Fruit fly (Drosophila melanogaster): Measurements from ENCODE around the gene CG32487.

DNA sequence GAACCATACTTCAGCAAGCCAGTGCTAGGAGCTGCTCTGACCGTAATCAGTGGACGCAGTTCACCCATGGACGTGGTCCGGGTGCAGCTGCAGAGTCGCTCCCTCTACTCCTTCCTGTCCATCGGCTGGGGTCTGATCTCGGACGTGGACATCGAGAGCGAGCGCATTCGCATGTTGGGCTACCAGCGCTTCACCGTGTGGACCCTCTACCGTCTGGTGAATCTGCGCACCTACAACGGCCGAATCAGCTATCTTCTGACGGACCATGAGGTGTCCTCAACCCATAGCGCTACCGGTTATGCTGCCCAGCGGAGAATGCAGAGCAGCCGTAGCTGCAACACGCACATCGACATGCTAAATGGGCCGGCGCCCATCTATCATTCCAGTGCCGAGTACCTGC, 31.6 kb upstream of the CG32487 start:
- TF ChIP-seq cic (GFP tag; optimal IDR thresholded peaks at IDR 0.05) (no peak), Hr96 (GFP tag; optimal IDR thresholded peaks at IDR 0.05) (no peak), kay (GFP tag; ENCODE audit: borderline replicate concordance) (no peak), CG14711 (tag; optimal IDR thresholded peaks at IDR 0.05) (no peak), tj (GFP tag; optimal IDR thresholded peaks at IDR 0.05) (no peak)
